Worm (Caenorhabditis elegans) whole organism, L4 larva: ENCODE data around the gene C05G5.2.

Experiments
- F37D6.2 ChIP-seq: sonication (generic microtip); optimal IDR thresholded peaks from 2 replicates; lab custom pipeline; 2016; ENCODE audit warnings: mild to moderate bottlenecking, missing genetic modification characterization, missing compliant biosample characterization
- ZK546.5 ChIP-seq, 2 experiments: sonication (generic microtip); optimal IDR thresholded peaks; 2 replicates each; lab custom pipeline; 2017; ENCODE audit warnings: missing biosample characterization in 2 of 2, missing genetic modification characterization in 2 of 2
- daf-12 ChIP-seq: fragments of 150-350 bp; optimal IDR thresholded peaks from 2 replicates; lab custom pipeline; 2014; ENCODE audit warnings: missing biosample characterization, missing genetic modification reagents, missing genetic modification characterization
- lin-1 ChIP-seq: fragments of 200-800 bp; sonication (Bioruptor generic); IDR thresholded peaks from 2 replicates; pipeline ENCODE4 v1.3.6; 2022; ENCODE audit warnings: missing genetic modification reagents, missing genetic modification characterization, missing compliant biosample characterization
- lin-13 ChIP-seq: fragments of 150-350 bp; optimal IDR thresholded peaks from 2 replicates; lab custom pipeline; 2014; ENCODE audit warnings: missing biosample characterization, missing genetic modification reagents, missing genetic modification characterization
- nhr-77 ChIP-seq: fragments of 150-350 bp; optimal IDR thresholded peaks from 2 replicates; lab custom pipeline; 2014; ENCODE audit warnings: missing biosample characterization, missing genetic modification characterization
- snpc-4 ChIP-seq: fragments of 150-350 bp; optimal IDR thresholded peaks from 2 replicates; lab custom pipeline; 2014; ENCODE audit warnings: missing biosample characterization, missing genetic modification characterization
- unc-62 ChIP-seq, 3 experiments: fragments of 150-350 bp in 1 of 3; sonication (generic microtip); optimal IDR thresholded peaks in 2 of 3; peaks in 1 of 3; 1 replicate in 1 of 3; 2 replicates in 2 of 3; lab custom pipeline; 2014 to 2017; ENCODE audit warnings: missing biosample characterization in 3 of 3, missing genetic modification characterization in 3 of 3, missing genetic modification reagents in 3 of 3, missing genotype in 1 of 3
- zfp-3 ChIP-seq: fragments of 200-800 bp; sonication (Bioruptor generic); conservative IDR thresholded peaks from 2 replicates; pipeline ENCODE4 v1.3.6; 2022; ENCODE audit warnings: missing genetic modification reagents, missing genetic modification characterization, missing compliant biosample characterization

ce11 chrX:14701490-14701889, 45.6 kb upstream of the C05G5.2 start, which contains the start of gene F40E10.5:
- TF ChIP-seq snpc-4 (tag; lab: Kevin White, UChicago): no peak
- TF ChIP-seq nhr-77 (tag; lab: Kevin White, UChicago): no peak
- no peak for TF ChIP-seq zfp-3
- TF ChIP-seq ZK546.5 (tag; optimal IDR thresholded peaks at IDR 0.05; lab: Kevin White, UChicago): no peak
- TF ChIP-seq lin-13 (GFP tag; lab: Kevin White, UChicago): no peak
- no peak for TF ChIP-seq daf-12 (tag; lab: Kevin White, UChicago)
- TF ChIP-seq unc-62 (GFP tag; optimal IDR thresholded peaks at IDR 0.05 in 1 of 2; lab: Kevin White, UChicago): no peak
- no peak for TF ChIP-seq unc-62 (tag; optimal IDR thresholded peaks at IDR 0.05; lab: Kevin White, UChicago)
- TF ChIP-seq F37D6.2 (tag; lab: Kevin White, UChicago): no peak
- no peak for TF ChIP-seq lin-1 (GFP tag; lab: Robert Waterston, UW)
